Worm (Caenorhabditis elegans) whole organism, L3 larva: ENCODE measurements around the gene ZK418.7.

Source experiments
- R02D3.7 ChIP-seq: fragments of 150-350 bp; optimal IDR thresholded peaks from 2 replicates; lab custom pipeline; 2014; ENCODE audit warnings: missing biosample characterization, missing genetic modification characterization
- ZK546.5 ChIP-seq: sonication (generic microtip); optimal IDR thresholded peaks from 2 replicates; lab custom pipeline; 2017; ENCODE audit warnings: missing biosample characterization, missing genetic modification characterization
- ama-1 ChIP-seq: fragments of 150-350 bp; optimal IDR thresholded peaks from 2 replicates; lab custom pipeline; 2018
- ceh-16 ChIP-seq: sonication (generic microtip); optimal IDR thresholded peaks from 2 replicates; lab custom pipeline; 2017; ENCODE audit warnings: missing biosample characterization, missing genetic modification characterization
- ceh-9 ChIP-seq: sonication (generic microtip); optimal IDR thresholded peaks from 2 replicates; lab custom pipeline; 2018; ENCODE audit warnings: missing biosample characterization, missing genetic modification characterization
- daf-12 ChIP-seq: fragments of 150-350 bp; optimal IDR thresholded peaks from 2 replicates; lab custom pipeline; 2014; ENCODE audit warnings: missing biosample characterization, missing genetic modification reagents, missing genetic modification characterization
- egl-27 ChIP-seq: sonication (generic microtip); optimal IDR thresholded peaks from 4 replicates; lab custom pipeline; 2017; ENCODE audit warnings: missing biosample characterization, missing genetic modification reagents, missing genetic modification characterization
- egl-5 ChIP-seq: fragments of 150-350 bp; optimal IDR thresholded peaks from 2 replicates; lab custom pipeline; 2017; ENCODE audit warnings: missing biosample characterization, missing genetic modification reagents, missing genetic modification characterization, inconsistent platforms
- elt-1 ChIP-seq: fragments of 150-350 bp; optimal IDR thresholded peaks from 2 replicates; lab custom pipeline; 2014; ENCODE audit warnings: missing biosample characterization, missing genetic modification characterization
- elt-2 ChIP-seq: sonication (generic microtip); optimal IDR thresholded peaks from 2 replicates; lab custom pipeline; 2016; ENCODE audit warnings: missing genetic modification reagents, mild to moderate bottlenecking, missing genetic modification characterization, missing compliant biosample characterization
- elt-3 ChIP-seq, 3 experiments: fragments of 150-350 bp in 1 of 3; sonication (generic microtip) in 2 of 3; optimal IDR thresholded peaks; 2 replicates in 2 of 3; 4 replicates in 1 of 3; lab custom pipeline; 2014 to 2017; ENCODE audit warnings: missing biosample characterization in 3 of 3, missing genetic modification characterization in 3 of 3
- eor-1 ChIP-seq, 2 experiments: fragments of 150-350 bp; optimal IDR thresholded peaks; 2 replicates each; lab custom pipeline; 2014 to 2018; ENCODE audit warnings: missing biosample characterization in 2 of 2, missing genetic modification characterization in 2 of 2
- fkh-10 ChIP-seq: sonication (generic microtip); optimal IDR thresholded peaks from 2 replicates; lab custom pipeline; 2017; ENCODE audit warnings: missing biosample characterization, missing genetic modification reagents, missing genetic modification characterization
- fkh-2 ChIP-seq: fragments of 150-350 bp; optimal IDR thresholded peaks from 2 replicates; lab custom pipeline; 2014; ENCODE audit warnings: missing biosample characterization, missing genetic modification reagents, missing genetic modification characterization
- hmg-11 ChIP-seq: sonication (generic microtip); optimal IDR thresholded peaks from 2 replicates; lab custom pipeline; 2016; ENCODE audit warnings: missing genetic modification characterization, missing compliant biosample characterization
- lin-15B ChIP-seq: fragments of 150-350 bp; optimal IDR thresholded peaks from 2 replicates; lab custom pipeline; 2014; ENCODE audit warnings: missing biosample characterization, missing genetic modification characterization
- lin-39 ChIP-seq: fragments of 150-350 bp; optimal IDR thresholded peaks from 2 replicates; lab custom pipeline; 2018; ENCODE audit warnings: missing biosample characterization, missing genetic modification reagents, missing genetic modification characterization
- mdl-1 ChIP-seq: fragments of 150-350 bp; optimal IDR thresholded peaks from 2 replicates; lab custom pipeline; 2014; ENCODE audit warnings: missing biosample characterization, missing genetic modification characterization
- nhr-11 ChIP-seq: fragments of 150-350 bp; optimal IDR thresholded peaks from 2 replicates; lab custom pipeline; 2014; ENCODE audit warnings: missing biosample characterization, missing genetic modification characterization
- nhr-12 ChIP-seq: fragments of 150-350 bp; optimal IDR thresholded peaks from 2 replicates; lab custom pipeline; 2014; ENCODE audit warnings: missing biosample characterization, missing genetic modification characterization
- nhr-237 ChIP-seq: fragments of 150-350 bp; optimal IDR thresholded peaks from 2 replicates; lab custom pipeline; 2014; ENCODE audit warnings: missing biosample characterization, missing genetic modification characterization
- nhr-25 ChIP-seq: sonication (generic microtip); optimal IDR thresholded peaks from 2 replicates; lab custom pipeline; 2017; ENCODE audit warnings: missing biosample characterization, missing genetic modification characterization
- nhr-28 ChIP-seq: fragments of 150-350 bp; optimal IDR thresholded peaks from 2 replicates; lab custom pipeline; 2014; ENCODE audit warnings: missing biosample characterization, missing genetic modification characterization
- nhr-43 ChIP-seq: sonication (generic microtip); optimal IDR thresholded peaks from 2 replicates; lab custom pipeline; 2016; ENCODE audit warnings: mild to moderate bottlenecking, missing genetic modification characterization, missing compliant biosample characterization; ENCODE audit not compliant: poor library complexity, severe bottlenecking
- nhr-67 ChIP-seq: fragments of 150-350 bp; optimal IDR thresholded peaks from 2 replicates; lab custom pipeline; 2014; ENCODE audit warnings: missing biosample characterization, missing genetic modification characterization
- nhr-76 ChIP-seq: fragments of 150-350 bp; sonication (generic microtip); optimal IDR thresholded peaks from 5 replicates; lab custom pipeline; 2014; ENCODE audit warnings: missing biosample characterization, missing genetic modification characterization
- nhr-77 ChIP-seq: fragments of 150-350 bp; optimal IDR thresholded peaks from 2 replicates; lab custom pipeline; 2014; ENCODE audit warnings: missing biosample characterization, missing genetic modification characterization
- pha-4 ChIP-seq: fragments of 150-350 bp; optimal IDR thresholded peaks from 2 replicates; lab custom pipeline; 2014; ENCODE audit warnings: missing biosample characterization, missing genetic modification reagents, missing genetic modification characterization
- pqm-1 ChIP-seq: fragments of 150-350 bp; optimal IDR thresholded peaks from 2 replicates; lab custom pipeline; 2017; ENCODE audit warnings: missing biosample characterization, missing genetic modification characterization, inconsistent platforms
- sea-2 ChIP-seq: fragments of 150-350 bp; sonication (generic microtip); optimal IDR thresholded peaks from 4 replicates; lab custom pipeline; 2014; ENCODE audit warnings: missing biosample characterization, missing genetic modification reagents, missing genetic modification characterization
- skn-1 ChIP-seq: fragments of 150-350 bp; optimal IDR thresholded peaks from 2 replicates; lab custom pipeline; 2014; ENCODE audit warnings: missing biosample characterization, missing genetic modification characterization
- snpc-4 ChIP-seq: fragments of 150-350 bp; optimal IDR thresholded peaks from 2 replicates; lab custom pipeline; 2014; ENCODE audit warnings: missing biosample characterization, missing genetic modification characterization
- unc-39 ChIP-seq: sonication (generic microtip); optimal IDR thresholded peaks from 4 replicates; lab custom pipeline; 2017; ENCODE audit warnings: missing biosample characterization, missing genetic modification characterization
- unc-62 ChIP-seq: fragments of 150-350 bp; sonication (generic microtip); optimal IDR thresholded peaks from 4 replicates; lab custom pipeline; 2014; ENCODE audit warnings: missing biosample characterization, missing genetic modification reagents, missing genetic modification characterization
- ztf-11 ChIP-seq: fragments of 150-350 bp; optimal IDR thresholded peaks from 2 replicates; lab custom pipeline; 2014; ENCODE audit warnings: missing biosample characterization, missing genetic modification characterization
- ztf-4 ChIP-seq: fragments of 150-350 bp; optimal IDR thresholded peaks from 2 replicates; lab custom pipeline; 2014; ENCODE audit warnings: missing biosample characterization, missing genetic modification characterization

Gene ZK418.7

DNA sequence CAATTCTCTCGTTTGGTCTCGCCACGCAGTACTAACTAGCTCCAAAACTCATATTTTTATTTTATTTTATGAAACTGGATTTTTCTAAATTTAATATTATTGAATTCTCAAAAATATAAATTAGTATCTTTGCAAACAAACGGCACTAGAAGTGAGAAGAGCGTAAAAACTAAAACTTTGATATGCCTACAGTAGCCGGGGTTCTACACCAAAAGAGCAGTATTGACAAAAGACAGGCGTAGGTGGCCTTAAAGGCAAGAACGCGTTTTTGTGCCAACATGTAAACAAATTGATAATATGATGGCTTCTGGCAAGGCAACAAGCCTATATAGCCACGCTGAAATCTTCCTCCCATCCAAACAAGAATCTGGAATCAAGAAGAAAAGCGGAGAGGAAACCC, 18.0 kb downstream of the ZK418.7 start, which contains the start of gene R01H2.1:
Gene R01H2.1, plus strand, starts transcription at position 301 of the 400 bp plus-strand sequence.
- no peak for TF ChIP-seq eor-1 (tag; optimal IDR thresholded peaks at IDR 0.05; lab: Kevin White, UChicago)
- no peak for TF ChIP-seq nhr-25 (tag; lab: Kevin White, UChicago)
- no peak for TF ChIP-seq fkh-10 (GFP tag; lab: Kevin White, UChicago)
- no peak for TF ChIP-seq fkh-2
- no peak for TF ChIP-seq ztf-4 (tag; lab: Kevin White, UChicago)
- TF ChIP-seq nhr-12 (tag; lab: Kevin White, UChicago) = no peak
- no peak for TF ChIP-seq unc-62
- TF ChIP-seq daf-12 (tag; lab: Kevin White, UChicago) = no peak
- TF ChIP-seq lin-39 (tag; lab: Kevin White, UChicago) = no peak
- no peak for TF ChIP-seq ztf-11
- TF ChIP-seq mdl-1 (tag; lab: Kevin White, UChicago) = no peak
- TF ChIP-seq sea-2 (GFP tag; lab: Kevin White, UChicago) = no peak
- TF ChIP-seq ama-1 (lab: Kevin White, UChicago) = no peak
- no peak for TF ChIP-seq nhr-237
- TF ChIP-seq elt-3 (tag; optimal IDR thresholded peaks at IDR 0.05; lab: Kevin White, UChicago) = no peak
- TF ChIP-seq snpc-4 (tag; lab: Kevin White, UChicago) = no peak
- no peak for TF ChIP-seq lin-15B (tag; lab: Kevin White, UChicago)
- TF ChIP-seq elt-1 (tag; lab: Kevin White, UChicago) = no peak
- TF ChIP-seq ceh-9 = no peak
- TF ChIP-seq, all 47 proteins: peak for 0

DNA sequence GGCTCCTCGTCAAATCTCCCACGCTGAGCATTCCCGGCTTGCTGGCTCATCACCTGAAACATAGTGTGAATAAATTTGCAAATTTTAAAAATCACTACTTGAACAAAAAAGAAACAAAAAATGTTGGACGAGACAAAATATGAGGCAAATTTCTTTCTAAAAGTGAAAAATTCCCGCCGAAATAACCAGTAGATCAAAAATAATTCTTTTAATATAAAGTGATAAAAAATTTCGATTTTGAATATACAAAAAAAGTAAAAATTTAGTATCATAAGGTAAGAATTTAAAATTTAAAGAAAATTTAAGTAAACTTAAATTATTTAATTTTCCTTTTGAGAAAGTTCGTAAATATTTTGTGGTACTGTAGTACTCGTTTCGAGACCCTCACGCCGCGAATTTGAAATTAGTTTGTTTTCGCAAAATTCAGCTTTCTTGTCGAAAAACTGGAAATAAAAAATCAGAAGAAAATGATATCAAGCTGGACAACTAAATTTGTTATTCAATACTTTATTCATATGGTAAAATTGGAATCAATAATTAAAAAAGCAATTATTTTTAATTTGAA, 20.0 kb downstream of the ZK418.7 start, which contains the start of gene egg-2:
Gene egg-2, minus strand, starts transcription at position 53 of the 565 bp plus-strand sequence.
- TF ChIP-seq pqm-1 (tag; lab: Kevin White, UChicago) (no peak), R02D3.7 (tag; lab: Kevin White, UChicago) (no peak), nhr-11 (tag; lab: Kevin White, UChicago) (no peak), egl-27 (tag; lab: Kevin White, UChicago) (no peak), daf-12 (tag; lab: Kevin White, UChicago) (no peak), nhr-28 (tag; lab: Kevin White, UChicago) (no peak), elt-3 (tag; optimal IDR thresholded peaks at IDR 0.05; lab: Kevin White, UChicago) (no peak), nhr-77 (tag; lab: Kevin White, UChicago) (no peak), lin-39 (tag; lab: Kevin White, UChicago) (no peak), snpc-4 (tag; lab: Kevin White, UChicago) (no peak), unc-62 (no peak), fkh-2 (no peak), elt-1 (tag; lab: Kevin White, UChicago) (no peak), skn-1 (tag; lab: Kevin White, UChicago) (no peak), hmg-11 (no peak)

DNA sequence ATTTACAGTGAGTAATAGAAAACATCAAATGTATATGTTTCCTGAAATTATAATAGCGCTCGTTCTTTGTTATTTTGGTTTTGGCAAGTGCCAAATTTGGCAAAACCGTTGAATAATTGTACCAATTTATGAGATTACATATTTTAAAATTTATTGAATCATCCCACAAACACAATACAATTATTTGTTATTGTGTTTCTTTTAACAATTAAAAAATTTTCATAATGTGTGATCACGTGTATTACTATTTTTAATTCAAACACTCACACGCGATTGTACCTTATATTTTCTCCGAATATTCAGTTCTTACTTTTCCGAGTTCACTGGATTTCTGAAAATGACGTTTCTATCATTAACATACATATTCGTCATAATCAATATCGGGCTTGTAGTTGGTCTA, 24.3 kb downstream of the ZK418.7 start, which contains the start of gene R01H2.2:
Gene R01H2.2, plus strand, starts transcription at position 301 of the 400 bp plus-strand sequence.
- TF ChIP-seq daf-12 (tag; lab: Kevin White, UChicago) = no peak
- no peak for TF ChIP-seq unc-39
- TF ChIP-seq ceh-16 (tag; lab: Kevin White, UChicago) = no peak
- TF ChIP-seq egl-27 (tag; lab: Kevin White, UChicago) = no peak
- no peak for TF ChIP-seq ZK546.5 (tag; lab: Kevin White, UChicago)
- TF ChIP-seq egl-5 = no peak
- TF ChIP-seq ztf-4 (tag; lab: Kevin White, UChicago) = no peak
- TF ChIP-seq pqm-1 (tag; lab: Kevin White, UChicago) = no peak
- TF ChIP-seq unc-62 = no peak
- TF ChIP-seq lin-39 (tag; lab: Kevin White, UChicago) = no peak
- TF ChIP-seq elt-2 = no peak
- no peak for TF ChIP-seq ama-1 (lab: Kevin White, UChicago)
- no peak for TF ChIP-seq nhr-28 (tag; lab: Kevin White, UChicago)
- TF ChIP-seq hmg-11 = no peak
- TF ChIP-seq fkh-10 (GFP tag; lab: Kevin White, UChicago) = no peak
- TF ChIP-seq ceh-9 = no peak
- TF ChIP-seq pha-4 = no peak
- no peak for TF ChIP-seq nhr-12 (tag; lab: Kevin White, UChicago)
- TF ChIP-seq ztf-11 = no peak
- no peak for TF ChIP-seq elt-3 (tag; optimal IDR thresholded peaks at IDR 0.05; lab: Kevin White, UChicago)

DNA sequence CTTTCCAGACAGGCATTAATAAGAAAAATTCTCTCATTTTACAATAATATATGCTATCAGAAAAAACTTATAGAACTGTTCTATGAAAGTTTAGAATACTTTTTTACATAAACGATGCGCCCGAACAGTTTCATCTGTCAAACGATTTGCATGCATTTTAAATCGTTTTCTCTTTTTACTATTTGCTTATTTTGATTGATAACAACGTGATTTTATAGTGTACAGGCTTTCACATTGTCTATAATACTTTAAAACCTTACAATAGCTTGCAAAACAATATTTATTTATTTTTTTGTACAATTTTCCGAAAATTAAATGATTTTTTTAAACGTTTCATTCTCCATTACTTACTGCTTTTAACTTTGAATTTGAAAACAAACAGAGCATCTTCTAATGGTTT, 34.9 kb downstream of the ZK418.7 start, which contains the start of gene R01H2.7:
Gene R01H2.7, minus strand, starts transcription at position 101 of the 400 bp plus-strand sequence.
- TF ChIP-seq nhr-67 (tag; lab: Kevin White, UChicago) (no peak), ceh-9 (no peak), nhr-77 (tag; lab: Kevin White, UChicago) (no peak), elt-1 (tag; lab: Kevin White, UChicago) (no peak), nhr-76 (tag; lab: Kevin White, UChicago) (no peak), nhr-237 (no peak), nhr-11 (tag; lab: Kevin White, UChicago) (no peak), ztf-11 (no peak), sea-2 (GFP tag; lab: Kevin White, UChicago) (no peak), unc-39 (no peak), egl-27 (tag; lab: Kevin White, UChicago) (no peak), egl-5 (no peak), nhr-25 (tag; lab: Kevin White, UChicago) (no peak), snpc-4 (tag; lab: Kevin White, UChicago) (no peak), nhr-43 (no peak), pha-4 (no peak)
